Fruit fly (Drosophila melanogaster) whole organism, prepupa: ENCODE data around the gene CG32425.
A peak's percentile ranks its signal among the peaks of the same experiment; 100 is the strongest.

Experiments
- Blimp-1 ChIP-seq: fragments of 200-800 bp; sonication (Bioruptor generic); optimal IDR thresholded peaks from 3 replicates; lab custom pipeline; 2017; ENCODE audit warnings: missing biosample characterization, missing genetic modification characterization, mild to moderate bottlenecking, moderate library complexity, missing genetic modification reagents
- CG10631 ChIP-seq: fragments of 200-800 bp; sonication (Bioruptor generic); optimal IDR thresholded peaks from 2 replicates; lab custom pipeline; 2016; ENCODE audit warnings: missing biosample characterization, missing genetic modification characterization
- CG10669 ChIP-seq: fragments of 200-800 bp; sonication (Bioruptor generic); optimal IDR thresholded peaks from 3 replicates; lab custom pipeline; 2018; ENCODE audit warnings: missing biosample characterization, mild to moderate bottlenecking, missing genetic modification characterization, moderate library complexity
- CG11762 ChIP-seq: fragments of 200-800 bp; sonication (Bioruptor generic); optimal IDR thresholded peaks from 3 replicates; lab custom pipeline; 2016; ENCODE audit warnings: missing biosample characterization, missing genetic modification characterization; ENCODE audit not compliant: insufficient read depth
- CG11902 ChIP-seq: fragments of 200-800 bp; sonication (Bioruptor generic); optimal IDR thresholded peaks from 3 replicates; lab custom pipeline; 2016; ENCODE audit warnings: missing biosample characterization, missing genetic modification characterization
- CG15336 ChIP-seq: fragments of 200-800 bp; sonication (Bioruptor generic); IDR thresholded peaks from 2 replicates; pipeline ENCODE4 v1.3.6; 2022; ENCODE audit warnings: missing biosample characterization, missing genetic modification characterization
- CG31627 ChIP-seq: fragments of 200-800 bp; sonication (Bioruptor generic); optimal IDR thresholded peaks from 3 replicates; lab custom pipeline; 2016; ENCODE audit warnings: missing biosample characterization, missing genetic modification characterization
- CG32006 ChIP-seq: fragments of 200-800 bp; sonication (Bioruptor generic); optimal IDR thresholded peaks from 3 replicates; lab custom pipeline; 2017; ENCODE audit warnings: missing biosample characterization, mild to moderate bottlenecking, missing genetic modification characterization
- CG34406 ChIP-seq: fragments of 200-800 bp; sonication (Bioruptor generic); optimal IDR thresholded peaks from 3 replicates; lab custom pipeline; 2016; ENCODE audit warnings: missing biosample characterization, missing genetic modification characterization
- CG3919 ChIP-seq: fragments of 200-800 bp; sonication (Bioruptor generic); optimal IDR thresholded peaks from 3 replicates; lab custom pipeline; 2016; ENCODE audit warnings: missing biosample characterization, missing genetic modification characterization
- CG6163 ChIP-seq: fragments of 200-800 bp; sonication (Bioruptor generic); IDR thresholded peaks from 3 replicates; pipeline ENCODE4 v1.3.6; 2022; ENCODE audit warnings: missing biosample characterization, missing genetic modification characterization
- CG6276 ChIP-seq: fragments of 200-800 bp; sonication (Bioruptor generic); optimal IDR thresholded peaks from 2 replicates; lab custom pipeline; 2017; ENCODE audit warnings: missing biosample characterization, mild to moderate bottlenecking, missing genetic modification characterization
- CG6808 ChIP-seq: fragments of 200-800 bp; sonication (Bioruptor generic); optimal IDR thresholded peaks from 3 replicates; lab custom pipeline; 2017; ENCODE audit warnings: missing biosample characterization, missing genetic modification characterization, mild to moderate bottlenecking, moderate library complexity, missing genetic modification reagents
- CG6854 ChIP-seq: fragments of 200-800 bp; sonication (Bioruptor generic); optimal IDR thresholded peaks from 2 replicates; lab custom pipeline; 2017; ENCODE audit warnings: missing biosample characterization, mild to moderate bottlenecking, missing genetic modification characterization
- CG7368 ChIP-seq: fragments of 200-800 bp; sonication (Bioruptor generic); optimal IDR thresholded peaks from 3 replicates; lab custom pipeline; 2016; ENCODE audit warnings: missing biosample characterization, missing genetic modification characterization
- CG8119 ChIP-seq: fragments of 200-800 bp; sonication (Bioruptor generic); IDR thresholded peaks from 3 replicates; pipeline ENCODE4 v1.3.6; 2022; ENCODE audit warnings: missing biosample characterization, missing genetic modification characterization
- CG8632 ChIP-seq: fragments of 200-800 bp; sonication (Bioruptor generic); optimal IDR thresholded peaks from 3 replicates; lab custom pipeline; 2016; ENCODE audit warnings: missing biosample characterization, missing genetic modification characterization
- CG9139 ChIP-seq: fragments of 200-800 bp; sonication (Bioruptor generic); optimal IDR thresholded peaks from 3 replicates; lab custom pipeline; 2017; ENCODE audit warnings: missing biosample characterization, mild to moderate bottlenecking, missing genetic modification characterization
- Eip75B ChIP-seq: fragments of 200-800 bp; sonication (Bioruptor generic); optimal IDR thresholded peaks from 3 replicates; lab custom pipeline; 2016; ENCODE audit warnings: missing biosample characterization, missing genetic modification characterization
- Eip78C ChIP-seq: fragments of 200-800 bp; sonication (Bioruptor generic); peaks from one replicate; lab custom pipeline; 2016; ENCODE audit warnings: missing biosample characterization, missing genetic modification characterization
- Eip93F ChIP-seq: fragments of 200-800 bp; sonication (Bioruptor generic); optimal IDR thresholded peaks from 2 replicates; lab custom pipeline; 2016; ENCODE audit warnings: missing biosample characterization, mild to moderate bottlenecking, missing genetic modification characterization
- Ets21C ChIP-seq: fragments of 200-800 bp; sonication (Bioruptor generic); optimal IDR thresholded peaks from 3 replicates; lab custom pipeline; 2016; ENCODE audit warnings: missing biosample characterization, missing genetic modification characterization
- Gug ChIP-seq: fragments of 200-800 bp; sonication (Bioruptor generic); IDR thresholded peaks from 2 replicates; pipeline ENCODE4 v1.3.6; 2022; ENCODE audit warnings: missing biosample characterization, missing genetic modification characterization
- Hr39 ChIP-seq: fragments of 200-800 bp; sonication (Bioruptor generic); optimal IDR thresholded peaks from 2 replicates; lab custom pipeline; 2016; ENCODE audit warnings: missing biosample characterization, missing genetic modification characterization
- Hr4 ChIP-seq: fragments of 200-800 bp; sonication (Bioruptor generic); optimal IDR thresholded peaks from 3 replicates; lab custom pipeline; 2016; ENCODE audit warnings: missing biosample characterization, missing genetic modification characterization
- Lpt ChIP-seq: fragments of 200-800 bp; sonication (Bioruptor generic); optimal IDR thresholded peaks from 3 replicates; lab custom pipeline; 2016; ENCODE audit warnings: missing biosample characterization, missing genetic modification characterization
- Met ChIP-seq: fragments of 200-800 bp; sonication (Bioruptor generic); optimal IDR thresholded peaks from 3 replicates; lab custom pipeline; 2016; ENCODE audit warnings: missing biosample characterization, missing genetic modification characterization
- OdsH ChIP-seq: fragments of 200-800 bp; sonication (Bioruptor generic); optimal IDR thresholded peaks from 3 replicates; lab custom pipeline; 2016; ENCODE audit warnings: missing biosample characterization, missing genetic modification characterization
- Smox ChIP-seq: fragments of 200-800 bp; sonication (Bioruptor generic); optimal IDR thresholded peaks from 3 replicates; lab custom pipeline; 2016; ENCODE audit warnings: missing biosample characterization, missing genetic modification characterization
- Sox102F ChIP-seq: fragments of 200-800 bp; sonication (Bioruptor generic); optimal IDR thresholded peaks from 2 replicates; lab custom pipeline; 2016; ENCODE audit warnings: missing biosample characterization, mild to moderate bottlenecking, missing genetic modification characterization
- Sox14 ChIP-seq: fragments of 200-800 bp; sonication (Bioruptor generic); optimal IDR thresholded peaks from 3 replicates; lab custom pipeline; 2016; ENCODE audit warnings: missing biosample characterization, missing genetic modification characterization
- Sox15 ChIP-seq: fragments of 200-800 bp; sonication (Bioruptor generic); optimal IDR thresholded peaks from 3 replicates; lab custom pipeline; 2016; ENCODE audit warnings: missing biosample characterization, missing genetic modification characterization
- cyc ChIP-seq: fragments of 200-800 bp; sonication (Bioruptor generic); optimal IDR thresholded peaks from 3 replicates; lab custom pipeline; 2016; ENCODE audit warnings: missing biosample characterization, missing genetic modification characterization
- dac ChIP-seq: fragments of 200-800 bp; sonication (Bioruptor generic); optimal IDR thresholded peaks from 2 replicates; lab custom pipeline; 2017; ENCODE audit warnings: missing biosample characterization, mild to moderate bottlenecking, missing genetic modification characterization
- dsx ChIP-seq: fragments of 200-800 bp; optimal IDR thresholded peaks from 3 replicates; lab custom pipeline; 2019; ENCODE audit warnings: missing biosample characterization, mild to moderate bottlenecking, missing genetic modification characterization, moderate library complexity; ENCODE audit not compliant: poor library complexity, severe bottlenecking
- eg ChIP-seq: fragments of 200-800 bp; sonication (Bioruptor generic); IDR thresholded peaks from 3 replicates; pipeline ENCODE4 v1.3.6; 2022; ENCODE audit warnings: missing biosample characterization, missing genetic modification characterization
- esn ChIP-seq: fragments of 200-800 bp; sonication (Bioruptor generic); optimal IDR thresholded peaks from 2 replicates; lab custom pipeline; 2016; ENCODE audit warnings: missing biosample characterization, mild to moderate bottlenecking, missing genetic modification characterization, moderate library complexity
- fd59A ChIP-seq: fragments of 200-800 bp; sonication (Bioruptor generic); optimal IDR thresholded peaks from 2 replicates; lab custom pipeline; 2017; ENCODE audit warnings: missing biosample characterization, mild to moderate bottlenecking, missing genetic modification characterization, missing genetic modification reagents
- fd85E ChIP-seq: fragments of 200-800 bp; sonication (Bioruptor generic); optimal IDR thresholded peaks from 3 replicates; lab custom pipeline; 2016; ENCODE audit warnings: missing biosample characterization, missing genetic modification characterization
- fkh ChIP-seq: fragments of 200-800 bp; sonication (Bioruptor generic); optimal IDR thresholded peaks from 3 replicates; lab custom pipeline; 2017; ENCODE audit warnings: missing biosample characterization, mild to moderate bottlenecking, missing genetic modification characterization, moderate library complexity
- net ChIP-seq: fragments of 200-800 bp; sonication (Bioruptor generic); optimal IDR thresholded peaks from 3 replicates; lab custom pipeline; 2016; ENCODE audit warnings: missing biosample characterization, missing genetic modification characterization
- salr ChIP-seq, 2 experiments: fragments of 200-800 bp; sonication (Bioruptor generic); optimal IDR thresholded peaks; 3 replicates each; lab custom pipeline; 2016 to 2018; ENCODE audit warnings: missing biosample characterization in 2 of 2, missing genetic modification characterization in 2 of 2, mild to moderate bottlenecking in 1 of 2
- svp ChIP-seq: fragments of 200-800 bp; sonication (Bioruptor generic); peaks from one replicate; lab custom pipeline; 2016; ENCODE audit warnings: missing biosample characterization, missing genetic modification characterization
- topi ChIP-seq: fragments of 200-800 bp; sonication (Bioruptor generic); optimal IDR thresholded peaks from 3 replicates; lab custom pipeline; 2016; ENCODE audit warnings: missing biosample characterization, missing genetic modification characterization
- vri ChIP-seq: fragments of 200-800 bp; sonication (Bioruptor generic); optimal IDR thresholded peaks from 3 replicates; lab custom pipeline; 2016; ENCODE audit warnings: missing biosample characterization, mild to moderate bottlenecking, missing genetic modification characterization

Gene CG32425

DNA sequence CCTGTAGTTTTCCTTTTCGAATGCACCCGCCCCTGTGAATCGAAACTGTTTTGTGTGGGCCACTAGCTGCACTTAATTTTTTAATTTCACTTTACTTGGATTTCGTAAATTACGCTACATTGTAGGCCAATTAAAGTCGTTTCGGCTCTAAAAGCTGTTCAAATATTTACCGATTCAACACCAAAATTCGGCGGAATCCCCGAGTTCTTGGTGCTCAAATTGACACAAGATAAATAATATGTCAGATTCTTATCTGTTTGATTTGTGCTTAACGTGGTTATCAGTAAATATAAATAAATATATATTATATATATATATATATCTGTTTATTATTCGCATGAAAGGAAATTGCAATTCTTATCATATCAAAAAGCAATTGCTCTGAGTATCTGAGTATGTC lies 49.2 kb upstream of the CG32425 start:
- TF ChIP-seq CG7368 (GFP tag; lab: Kevin White, UChicago) (no peak), esn (GFP tag; lab: Kevin White, UChicago) (peak; percentile 42), cyc (GFP tag; lab: Kevin White, UChicago) (no peak), fd59A (GFP tag; lab: Kevin White, UChicago) (no peak), CG10669 (GFP tag; lab: Kevin White, UChicago) (no peak), net (GFP tag; lab: Kevin White, UChicago) (no peak), CG8632 (GFP tag; lab: Kevin White, UChicago) (peak; percentile 32), Met (GFP tag; lab: Kevin White, UChicago) (peak; percentile 23), salr (GFP tag; optimal IDR thresholded peaks at IDR 0.05; lab: Kevin White, UChicago) (no peak), CG6808 (GFP tag; lab: Kevin White, UChicago) (no peak), CG11902 (GFP tag; lab: Kevin White, UChicago) (no peak), dac (GFP tag; lab: Kevin White, UChicago) (no peak), CG31627 (no peak), Sox14 (GFP tag; lab: Kevin White, UChicago) (no peak), dsx (GFP tag; lab: Kevin White, UChicago) (peak; percentile 7), CG6276 (GFP tag; lab: Kevin White, UChicago) (no peak), Eip93F (peak; percentile 28), CG6163 (GFP tag; lab: Robert Waterston, UW) (no peak), Sox102F (GFP tag; lab: Kevin White, UChicago) (peak; percentile 18), vri (GFP tag; lab: Kevin White, UChicago) (peak; percentile 65), CG10631 (GFP tag; lab: Kevin White, UChicago) (no peak), CG32006 (GFP tag; lab: Kevin White, UChicago) (no peak), Lpt (GFP tag; lab: Kevin White, UChicago) (no peak), CG11762 (no peak), Blimp-1 (peak; percentile 60), CG8119 (GFP tag; lab: Robert Waterston, UW) (no peak), Gug (GFP tag; lab: Robert Waterston, UW) (no peak), Smox (GFP tag; lab: Kevin White, UChicago) (peak; percentile 30), Hr4 (GFP tag; lab: Kevin White, UChicago) (no peak), CG6854 (GFP tag; lab: Kevin White, UChicago) (peak; percentile 73), Ets21C (GFP tag; lab: Kevin White, UChicago) (no peak), topi (GFP tag; lab: Kevin White, UChicago) (no peak), CG9139 (GFP tag; lab: Kevin White, UChicago) (no peak), CG15336 (GFP tag; lab: Robert Waterston, UW) (no peak), Eip78C (GFP tag; lab: Kevin White, UChicago) (peak; percentile 70), svp (GFP tag; lab: Kevin White, UChicago) (peak; percentile 11), fd85E (GFP tag; lab: Kevin White, UChicago) (no peak), Sox15 (no peak), OdsH (GFP tag; lab: Kevin White, UChicago) (no peak), CG34406 (GFP tag; lab: Kevin White, UChicago) (peak; percentile 32), fkh (GFP tag; lab: Kevin White, UChicago) (peak; percentile 81), Hr39 (GFP tag; lab: Kevin White, UChicago) (no peak), eg (GFP tag; lab: Robert Waterston, UW) (no peak), CG3919 (GFP tag; lab: Kevin White, UChicago) (no peak), Eip75B (GFP tag; lab: Kevin White, UChicago) (no peak)
- TF ChIP-seq, all 60 proteins: peak for 14
